Worm (Caenorhabditis elegans) whole organism, young adult: ENCODE measurements around the gene pqn-89.

Source experiments
- B0261.1 ChIP-seq: sonication (generic microtip); optimal IDR thresholded peaks from 2 replicates; lab custom pipeline; 2016; ENCODE audit warnings: mild to moderate bottlenecking, missing genetic modification characterization, moderate library complexity, missing compliant biosample characterization
- B0336.3 ChIP-seq: fragments of 200-800 bp; sonication (Bioruptor generic); IDR thresholded peaks from 2 replicates; pipeline ENCODE4 v1.3.6; 2022; ENCODE audit warnings: missing genetic modification characterization, missing compliant biosample characterization
- C06A6.2 ChIP-seq: fragments of 200-800 bp; sonication (Bioruptor generic); conservative IDR thresholded peaks from 2 replicates; pipeline ENCODE4 v1.3.6; 2022; ENCODE audit warnings: missing genetic modification characterization, missing compliant biosample characterization
- D2030.7 ChIP-seq: fragments of 200-800 bp; sonication (Bioruptor generic); IDR thresholded peaks from 2 replicates; pipeline ENCODE4 v1.3.6; 2022; ENCODE audit warnings: missing genetic modification reagents, missing genetic modification characterization, missing compliant biosample characterization
- F10E7.11 ChIP-seq: sonication (generic microtip); optimal IDR thresholded peaks from 2 replicates; lab custom pipeline; 2017; ENCODE audit warnings: mild to moderate bottlenecking, missing genetic modification characterization, moderate library complexity, missing compliant biosample characterization
- F22D6.2 ChIP-seq: sonication (generic microtip); optimal IDR thresholded peaks from 2 replicates; lab custom pipeline; 2016; ENCODE audit warnings: mild to moderate bottlenecking, missing genetic modification characterization, missing compliant biosample characterization
- F37B4.10 ChIP-seq: fragments of 200-800 bp; sonication (Bioruptor generic); IDR thresholded peaks from 2 replicates; pipeline ENCODE4 v1.3.6; 2022; ENCODE audit warnings: missing genetic modification characterization, missing compliant biosample characterization
- F55B11.4 ChIP-seq: sonication (generic microtip); optimal IDR thresholded peaks from 2 replicates; lab custom pipeline; 2016; ENCODE audit warnings: missing compliant biosample characterization, missing genetic modification characterization, borderline replicate concordance; ENCODE audit not compliant: insufficient read depth
- F57A8.1 ChIP-seq: fragments of 200-800 bp; sonication (Bioruptor generic); optimal IDR thresholded peaks from 2 replicates; lab custom pipeline; 2018; ENCODE audit warnings: mild to moderate bottlenecking, missing genetic modification characterization, moderate library complexity, missing compliant biosample characterization
- F57C9.4 ChIP-seq: sonication (generic microtip); optimal IDR thresholded peaks from 2 replicates; lab custom pipeline; 2017; ENCODE audit warnings: mild to moderate bottlenecking, missing genetic modification characterization, missing compliant biosample characterization
- K11D2.4 ChIP-seq: fragments of 200-800 bp; sonication (Bioruptor generic); IDR thresholded peaks from 2 replicates; pipeline ENCODE4 v1.3.6; 2022; ENCODE audit warnings: missing genetic modification reagents, missing genetic modification characterization, missing compliant biosample characterization
- Y56A3A.18 ChIP-seq: fragments of 200-800 bp; sonication (Bioruptor generic); IDR thresholded peaks from 2 replicates; pipeline ENCODE4 v1.3.6; 2022; ENCODE audit warnings: missing genetic modification reagents, missing genetic modification characterization, missing compliant biosample characterization
- Y67H2A.10 ChIP-seq: fragments of 200-800 bp; sonication (Bioruptor generic); conservative IDR thresholded peaks from 2 replicates; pipeline ENCODE4 v1.3.6; 2022; ENCODE audit warnings: missing genetic modification reagents, missing genetic modification characterization, missing compliant biosample characterization
- Y79H2A.3 ChIP-seq: fragments of 200-800 bp; sonication (Bioruptor generic); conservative IDR thresholded peaks from 2 replicates; pipeline ENCODE4 v1.3.6; 2022; ENCODE audit warnings: missing genetic modification reagents, missing genetic modification characterization, missing compliant biosample characterization
- Y95B8A.8 ChIP-seq: fragments of 200-800 bp; sonication (Bioruptor generic); IDR thresholded peaks from 2 replicates; pipeline ENCODE4 v1.3.6; 2022; ENCODE audit warnings: missing genetic modification reagents, missing genetic modification characterization, missing compliant biosample characterization
- akir-1 ChIP-seq: fragments of 200-800 bp; sonication (Bioruptor generic); optimal IDR thresholded peaks from 2 replicates; lab custom pipeline; 2018; ENCODE audit warnings: mild to moderate bottlenecking, missing genetic modification characterization, moderate library complexity, missing compliant biosample characterization
- ama-1 ChIP-seq, 3 experiments: fragments of 150-350 bp in 1 of 3; sonication (generic microtip) in 2 of 3; optimal IDR thresholded peaks; 2 replicates each; lab custom pipeline; 2014 to 2018; ENCODE audit warnings: missing biosample characterization in 2 of 3, missing genetic modification characterization in 2 of 3, missing genetic modification reagents in 2 of 3
- aptf-2 ChIP-seq: fragments of 200-800 bp; sonication (Bioruptor generic); conservative IDR thresholded peaks from 2 replicates; pipeline ENCODE4 v1.3.6; 2022; ENCODE audit warnings: missing genetic modification reagents, missing genetic modification characterization, missing compliant biosample characterization
- atf-7 ChIP-seq: sonication (generic microtip); optimal IDR thresholded peaks from 2 replicates; lab custom pipeline; 2017; ENCODE audit warnings: mild to moderate bottlenecking, missing genetic modification characterization, missing compliant biosample characterization
- athp-1 ChIP-seq: sonication (generic microtip); optimal IDR thresholded peaks from 2 replicates; lab custom pipeline; 2017; ENCODE audit warnings: mild to moderate bottlenecking, missing genetic modification characterization, missing compliant biosample characterization
- bed-1 ChIP-seq: fragments of 200-800 bp; sonication (Bioruptor generic); IDR thresholded peaks from 2 replicates; pipeline ENCODE4 v1.3.6; 2022; ENCODE audit warnings: missing genetic modification reagents, missing genetic modification characterization, missing compliant biosample characterization
- cebp-1 ChIP-seq, 2 experiments: fragments of 200-800 bp in 1 of 2; sonication (Bioruptor generic) in 1 of 2; sonication (generic microtip) in 1 of 2; IDR thresholded peaks in 1 of 2; optimal IDR thresholded peaks in 1 of 2; 2 replicates each; pipeline versions ENCODE4 v1.3.6 to Lab custom; 2017 to 2022; ENCODE audit warnings: missing compliant biosample characterization in 2 of 2, missing genetic modification characterization in 2 of 2, mild to moderate bottlenecking in 1 of 2, missing genetic modification reagents in 1 of 2, moderate library complexity in 1 of 2
- cebp-2 ChIP-seq: fragments of 200-800 bp; sonication (Bioruptor generic); IDR thresholded peaks from 2 replicates; pipeline ENCODE4 v1.3.6; 2022; ENCODE audit warnings: missing genetic modification characterization, missing compliant biosample characterization
- ceh-79 ChIP-seq: sonication (generic microtip); optimal IDR thresholded peaks from 2 replicates; lab custom pipeline; 2017; ENCODE audit warnings: mild to moderate bottlenecking, missing genetic modification characterization, missing compliant biosample characterization
- ceh-91 ChIP-seq: fragments of 200-800 bp; sonication (Bioruptor generic); IDR thresholded peaks from 2 replicates; pipeline ENCODE4 v1.3.6; 2022; ENCODE audit warnings: missing genetic modification reagents, missing genetic modification characterization, missing compliant biosample characterization
- dox-1 ChIP-seq: fragments of 200-800 bp; sonication (Bioruptor generic); IDR thresholded peaks from 2 replicates; pipeline ENCODE4 v1.3.6; 2022; ENCODE audit warnings: missing genetic modification reagents, missing genetic modification characterization, missing compliant biosample characterization
- dpff-1 ChIP-seq: sonication (generic microtip); optimal IDR thresholded peaks from 2 replicates; lab custom pipeline; 2017; ENCODE audit warnings: mild to moderate bottlenecking, missing genetic modification characterization, missing compliant biosample characterization
- egl-44 ChIP-seq: fragments of 200-800 bp; sonication (Bioruptor generic); IDR thresholded peaks from 2 replicates; pipeline ENCODE4 v1.3.6; 2022; ENCODE audit warnings: missing genetic modification reagents, missing genetic modification characterization, missing compliant biosample characterization
- ekl-4 ChIP-seq: fragments of 200-800 bp; sonication (Bioruptor generic); IDR thresholded peaks from 2 replicates; pipeline ENCODE4 v1.3.6; 2022; ENCODE audit warnings: missing genetic modification reagents, missing genetic modification characterization, missing compliant biosample characterization
- hlh-12 ChIP-seq: sonication (generic microtip); optimal IDR thresholded peaks from 2 replicates; lab custom pipeline; 2016; ENCODE audit warnings: missing genetic modification characterization, missing compliant biosample characterization
- hmg-1.2 ChIP-seq: fragments of 200-800 bp; sonication (Bioruptor generic); IDR thresholded peaks from 2 replicates; pipeline ENCODE4 v1.3.6; 2022; ENCODE audit warnings: missing genetic modification reagents, missing genetic modification characterization, missing compliant biosample characterization
- hsf-1 ChIP-seq: fragments of 200-800 bp; sonication (Bioruptor generic); IDR thresholded peaks from 2 replicates; pipeline ENCODE4 v1.3.6; 2022; ENCODE audit warnings: missing genetic modification reagents, missing genetic modification characterization, missing compliant biosample characterization
- lag-1 ChIP-seq: fragments of 200-800 bp; sonication (Bioruptor generic); IDR thresholded peaks from 2 replicates; pipeline ENCODE4 v1.3.6; 2022; ENCODE audit warnings: missing genetic modification reagents, missing genetic modification characterization, missing compliant biosample characterization
- lin-54 ChIP-seq: fragments of 200-800 bp; sonication (Bioruptor generic); optimal IDR thresholded peaks from 2 replicates; lab custom pipeline; 2018; ENCODE audit warnings: mild to moderate bottlenecking, missing genetic modification characterization, missing compliant biosample characterization
- madf-10 ChIP-seq: sonication (generic microtip); optimal IDR thresholded peaks from 2 replicates; lab custom pipeline; 2016; ENCODE audit warnings: mild to moderate bottlenecking, missing genetic modification characterization, missing compliant biosample characterization
- mel-28 ChIP-seq: sonication (generic microtip); optimal IDR thresholded peaks from 2 replicates; lab custom pipeline; 2016; ENCODE audit warnings: borderline replicate concordance, mild to moderate bottlenecking, missing genetic modification characterization, missing compliant biosample characterization
- nhr-90 ChIP-seq: sonication (generic microtip); optimal IDR thresholded peaks from 2 replicates; lab custom pipeline; 2016; ENCODE audit warnings: missing genotype, mild to moderate bottlenecking, missing genetic modification characterization, missing compliant biosample characterization
- pbrm-1 ChIP-seq: fragments of 200-800 bp; sonication (Bioruptor generic); IDR thresholded peaks from 2 replicates; pipeline ENCODE4 v1.3.6; 2022; ENCODE audit warnings: missing genetic modification reagents, missing genetic modification characterization, missing compliant biosample characterization
- pha-4 ChIP-seq: fragments of 150-350 bp; sonication (generic microtip); optimal IDR thresholded peaks from 2 replicates; lab custom pipeline; 2014; ENCODE audit warnings: missing biosample characterization, missing genetic modification reagents, missing genetic modification characterization
- repo-1 ChIP-seq: sonication (generic microtip); optimal IDR thresholded peaks from 2 replicates; lab custom pipeline; 2017; ENCODE audit warnings: mild to moderate bottlenecking, missing genetic modification characterization, missing compliant biosample characterization
- snpc-1.3 ChIP-seq: sonication (generic microtip); optimal IDR thresholded peaks from 2 replicates; lab custom pipeline; 2017; ENCODE audit warnings: missing genetic modification characterization, mild to moderate bottlenecking, missing compliant biosample characterization, antibody characterized with exemption, moderate library complexity, missing genotype, missing genetic modification reagents; ENCODE audit not compliant: insufficient read depth
- snpc-3.4 ChIP-seq: sonication (generic microtip); optimal IDR thresholded peaks from 2 replicates; lab custom pipeline; 2017; ENCODE audit warnings: missing genetic modification characterization, mild to moderate bottlenecking, missing compliant biosample characterization, antibody characterized with exemption, moderate library complexity, missing genotype, missing genetic modification reagents
- tbp1 ChIP-seq: fragments of 200-800 bp; sonication (Bioruptor generic); optimal IDR thresholded peaks from 2 replicates; lab custom pipeline; 2018; ENCODE audit warnings: mild to moderate bottlenecking, missing genetic modification characterization, missing compliant biosample characterization
- tbx-9 ChIP-seq: sonication (generic microtip); optimal IDR thresholded peaks from 2 replicates; lab custom pipeline; 2016; ENCODE audit warnings: borderline replicate concordance, missing genetic modification characterization, inconsistent platforms, missing compliant biosample characterization
- unc-62 ChIP-seq: fragments of 150-350 bp; optimal IDR thresholded peaks from 2 replicates; lab custom pipeline; 2014; ENCODE audit warnings: missing biosample characterization, missing genetic modification reagents, missing genetic modification characterization
- ztf-22 ChIP-seq: fragments of 200-800 bp; sonication (Bioruptor generic); optimal IDR thresholded peaks from 2 replicates; lab custom pipeline; 2018; ENCODE audit warnings: mild to moderate bottlenecking, missing genetic modification characterization, moderate library complexity, missing compliant biosample characterization
- ztf-3 ChIP-seq: fragments of 200-800 bp; sonication (Bioruptor generic); optimal IDR thresholded peaks from 2 replicates; lab custom pipeline; 2018; ENCODE audit warnings: mild to moderate bottlenecking, missing genetic modification characterization, missing compliant biosample characterization

Gene pqn-89

ce11 chrIV:6552036-6552435 lies 45.5 kb downstream of the pqn-89 start (continued):
- TF ChIP-seq hmg-1.2 (GFP tag; lab: Robert Waterston, UW) (0 out of 2 replicates have a peak, but pooled peaks have one; percentile 12), F22D6.2 (no peak)
- TF ChIP-seq, all 124 proteins: peak for 11

ce11 chrIV:6554865-6555264 lies 48.3 kb downstream of the pqn-89 start:
- TF ChIP-seq pbrm-1 (GFP tag; lab: Robert Waterston, UW) (no peak), Y95B8A.8 (0 out of 2 replicates have a peak, but pooled peaks have one; percentile 46), Y67H2A.10 (GFP tag; lab: Robert Waterston, UW) (no peak), dpff-1 (tag; lab: Kevin White, UChicago) (no peak), F57C9.4 (tag; lab: Kevin White, UChicago) (no peak), B0261.1 (tag; lab: Kevin White, UChicago) (no peak), dox-1 (GFP tag; lab: Robert Waterston, UW) (no peak), akir-1 (GFP tag; lab: Kevin White, UChicago) (no peak), pha-4 (tag; lab: Kevin White, UChicago) (peak; percentile 12), cebp-2 (GFP tag; lab: Robert Waterston, UW) (no peak), C06A6.2 (no peak), ekl-4 (0 out of 2 replicates have a peak, but pooled peaks have one; percentile 29), Y79H2A.3 (GFP tag; lab: Robert Waterston, UW) (no peak), mel-28 (tag; lab: Kevin White, UChicago) (no peak), tbp1 (GFP tag; lab: Kevin White, UChicago) (peak; percentile 25), atf-7 (tag; lab: Kevin White, UChicago) (peak; percentile 28), unc-62 (GFP tag; lab: Kevin White, UChicago) (no peak), hsf-1 (no peak), madf-10 (tag; lab: Kevin White, UChicago) (peak; percentile 44), repo-1 (tag; lab: Kevin White, UChicago) (no peak), B0336.3 (GFP tag; lab: Robert Waterston, UW) (peak; percentile 61; the same call in 1 of the 2 replicates), snpc-3.4 (tag; lab: Kevin White, UChicago) (no peak), ama-1 (optimal IDR thresholded peaks at IDR 0.05; lab: Kevin White, UChicago) (no peak), ama-1 (GFP tag; optimal IDR thresholded peaks at IDR 0.05; lab: Kevin White, UChicago) (no peak), K11D2.4 (GFP tag; lab: Robert Waterston, UW) (no peak), hlh-12 (tag; lab: Kevin White, UChicago) (no peak), Y56A3A.18 (GFP tag; lab: Robert Waterston, UW) (no peak), aptf-2 (GFP tag; lab: Robert Waterston, UW) (no peak), snpc-1.3 (tag; lab: Kevin White, UChicago) (no peak), cebp-1 (GFP tag; IDR thresholded peaks at IDR 0.05; lab: Robert Waterston, UW) (no peak), cebp-1 (tag; optimal IDR thresholded peaks at IDR 0.05; lab: Kevin White, UChicago) (peak; percentile 31), ceh-91 (GFP tag; lab: Robert Waterston, UW) (no peak), D2030.7 (GFP tag; lab: Robert Waterston, UW) (no peak), F57A8.1 (GFP tag; lab: Kevin White, UChicago) (no peak), tbx-9 (tag; lab: Kevin White, UChicago) (no peak), ztf-3 (no peak), athp-1 (tag; lab: Kevin White, UChicago) (no peak), ztf-22 (GFP tag; lab: Kevin White, UChicago) (no peak), F37B4.10 (no peak), lin-54 (GFP tag; lab: Kevin White, UChicago) (no peak), egl-44 (GFP tag; lab: Robert Waterston, UW) (no peak), F10E7.11 (tag; lab: Kevin White, UChicago) (no peak), nhr-90 (tag; lab: Kevin White, UChicago) (no peak), F55B11.4 (tag; lab: Kevin White, UChicago) (no peak), ceh-79 (tag; lab: Kevin White, UChicago) (no peak), bed-1 (GFP tag; lab: Robert Waterston, UW) (no peak), lag-1 (GFP tag; lab: Robert Waterston, UW) (no peak)
